Worm (Caenorhabditis elegans) whole organism, L4 larva: ENCODE measurements around the gene T02H6.3.

Source experiments
- D1046.2 ChIP-seq: fragments of 200-800 bp; sonication (Bioruptor generic); IDR thresholded peaks from 2 replicates; pipeline ENCODE4 v1.3.6; 2022; ENCODE audit warnings: missing genetic modification characterization, missing compliant biosample characterization
- F26F4.8 ChIP-seq: fragments of 200-800 bp; sonication (Bioruptor generic); conservative IDR thresholded peaks from 2 replicates; pipeline ENCODE4 v1.3.6; 2022; ENCODE audit warnings: missing genetic modification characterization, missing compliant biosample characterization
- F44E2.7 ChIP-seq: fragments of 200-800 bp; sonication (Bioruptor generic); IDR thresholded peaks from 2 replicates; pipeline ENCODE4 v2.1.2; 2022; ENCODE audit warnings: missing genetic modification characterization, missing compliant biosample characterization
- T26A8.4 ChIP-seq: fragments of 200-800 bp; sonication (Bioruptor generic); IDR thresholded peaks from 2 replicates; pipeline ENCODE4 v1.3.6; 2022; ENCODE audit warnings: missing genetic modification characterization, missing compliant biosample characterization
- Y105C5A.15 ChIP-seq: fragments of 200-800 bp; sonication (Bioruptor generic); IDR thresholded peaks from 2 replicates; pipeline ENCODE4 v1.3.6; 2022; ENCODE audit warnings: missing genetic modification characterization, missing compliant biosample characterization
- Y48G9A.11 ChIP-seq: fragments of 200-800 bp; sonication (Bioruptor generic); IDR thresholded peaks from 2 replicates; pipeline ENCODE4 v1.3.6; 2022; ENCODE audit warnings: missing genetic modification reagents, missing genetic modification characterization, missing compliant biosample characterization
- Y75B8A.6 ChIP-seq: fragments of 200-800 bp; sonication (Bioruptor generic); IDR thresholded peaks from 2 replicates; pipeline ENCODE4 v1.3.6; 2022; ENCODE audit warnings: missing genetic modification reagents, missing genetic modification characterization, missing compliant biosample characterization
- ama-1 ChIP-seq: fragments of 150-350 bp; optimal IDR thresholded peaks from 2 replicates; lab custom pipeline; 2014; ENCODE audit warnings: inconsistent platforms, mixed read lengths
- arid-1 ChIP-seq: fragments of 200-800 bp; sonication (Bioruptor generic); conservative IDR thresholded peaks from 2 replicates; pipeline ENCODE4 v1.3.6; 2022; ENCODE audit warnings: missing genetic modification reagents, missing genetic modification characterization, missing compliant biosample characterization
- ceh-44 ChIP-seq: fragments of 200-800 bp; sonication (Bioruptor generic); IDR thresholded peaks from 2 replicates; pipeline ENCODE4 v1.3.6; 2022; ENCODE audit warnings: missing genetic modification reagents, missing genetic modification characterization, missing compliant biosample characterization
- dmd-6 ChIP-seq: fragments of 200-800 bp; sonication (Bioruptor generic); IDR thresholded peaks from 2 replicates; pipeline ENCODE4 v1.3.6; 2022; ENCODE audit warnings: missing genetic modification reagents, missing genetic modification characterization, missing compliant biosample characterization
- dmd-8 ChIP-seq: fragments of 200-800 bp; sonication (Bioruptor generic); IDR thresholded peaks from 2 replicates; pipeline ENCODE4 v1.3.6; 2022; ENCODE audit warnings: missing genetic modification characterization, missing compliant biosample characterization
- egl-27 ChIP-seq: sonication (generic microtip); optimal IDR thresholded peaks from 3 replicates; lab custom pipeline; 2017; ENCODE audit warnings: missing biosample characterization, missing genetic modification reagents, missing genetic modification characterization
- egl-43 ChIP-seq: fragments of 200-800 bp; sonication (Bioruptor generic); IDR thresholded peaks from 2 replicates; pipeline ENCODE4 v1.3.6; 2022; ENCODE audit warnings: missing genetic modification reagents, missing genetic modification characterization, missing compliant biosample characterization
- fos-1 ChIP-seq: fragments of 150-350 bp; optimal IDR thresholded peaks from 2 replicates; lab custom pipeline; 2014; ENCODE audit warnings: missing biosample characterization, missing genetic modification characterization
- hmg-1.1 ChIP-seq: fragments of 200-800 bp; sonication (Bioruptor generic); IDR thresholded peaks from 2 replicates; pipeline ENCODE4 v1.3.6; 2022; ENCODE audit warnings: missing genetic modification reagents, missing genetic modification characterization, missing compliant biosample characterization
- jun-1 ChIP-seq: fragments of 150-350 bp; optimal IDR thresholded peaks from 2 replicates; lab custom pipeline; 2014; ENCODE audit warnings: missing biosample characterization, missing genetic modification reagents, missing genetic modification characterization
- lim-7 ChIP-seq: fragments of 200-800 bp; sonication (Bioruptor generic); IDR thresholded peaks from 2 replicates; pipeline ENCODE4 v1.3.6; 2022; ENCODE audit warnings: missing genetic modification characterization, missing compliant biosample characterization
- lin-29 ChIP-seq: fragments of 200-800 bp; sonication (Bioruptor generic); IDR thresholded peaks from 2 replicates; pipeline ENCODE4 v1.3.6; 2022; ENCODE audit warnings: missing genetic modification reagents, missing genetic modification characterization, missing compliant biosample characterization
- madf-5 ChIP-seq, 2 experiments: fragments of 200-800 bp; sonication (Bioruptor generic); IDR thresholded peaks; 2 replicates each; pipeline ENCODE4 v1.3.6; 2022; ENCODE audit warnings: missing compliant biosample characterization in 2 of 2, missing genetic modification characterization in 2 of 2
- madf-9 ChIP-seq: fragments of 200-800 bp; sonication (Bioruptor generic); conservative IDR thresholded peaks from 2 replicates; pipeline ENCODE4 v1.3.6; 2022; ENCODE audit warnings: missing genetic modification reagents, missing genetic modification characterization, missing compliant biosample characterization
- mdt-29 ChIP-seq: fragments of 200-800 bp; sonication (Bioruptor generic); IDR thresholded peaks from 2 replicates; pipeline ENCODE4 v1.3.6; 2022; ENCODE audit warnings: missing genetic modification reagents, missing genetic modification characterization, missing compliant biosample characterization
- mxl-2 ChIP-seq: fragments of 200-800 bp; sonication (Bioruptor generic); conservative IDR thresholded peaks from 2 replicates; pipeline ENCODE4 v1.3.6; 2022; ENCODE audit warnings: missing genetic modification reagents, missing genetic modification characterization, missing compliant biosample characterization
- nhr-11 ChIP-seq: fragments of 150-350 bp; optimal IDR thresholded peaks from 2 replicates; lab custom pipeline; 2014; ENCODE audit warnings: missing biosample characterization, missing genetic modification characterization
- nhr-237 ChIP-seq: sonication (generic microtip); optimal IDR thresholded peaks from 2 replicates; lab custom pipeline; 2017; ENCODE audit warnings: missing biosample characterization, missing genetic modification characterization
- nhr-28 ChIP-seq: fragments of 150-350 bp; optimal IDR thresholded peaks from 2 replicates; lab custom pipeline; 2014; ENCODE audit warnings: missing biosample characterization, missing genetic modification characterization
- nhr-41 ChIP-seq: fragments of 200-800 bp; sonication (Bioruptor generic); IDR thresholded peaks from 2 replicates; pipeline ENCODE4 v1.3.6; 2022; ENCODE audit warnings: missing genetic modification reagents, missing genetic modification characterization, missing compliant biosample characterization
- nhr-42 ChIP-seq: fragments of 200-800 bp; sonication (Bioruptor generic); IDR thresholded peaks from 2 replicates; pipeline ENCODE4 v1.3.6; 2022; ENCODE audit warnings: missing genetic modification characterization, missing compliant biosample characterization
- saeg-2 ChIP-seq: fragments of 200-800 bp; sonication (Bioruptor generic); IDR thresholded peaks from 2 replicates; pipeline ENCODE4 v1.3.6; 2022; ENCODE audit warnings: missing genetic modification reagents, missing genetic modification characterization, missing compliant biosample characterization
- set-16 ChIP-seq: fragments of 200-800 bp; sonication (Bioruptor generic); IDR thresholded peaks from 2 replicates; pipeline ENCODE4 v1.3.6; 2022; ENCODE audit warnings: missing genetic modification reagents, missing genetic modification characterization, missing compliant biosample characterization
- skn-1 ChIP-seq: fragments of 150-350 bp; optimal IDR thresholded peaks from 2 replicates; lab custom pipeline; 2014; ENCODE audit warnings: missing biosample characterization, missing genetic modification characterization
- snpc-1.2 ChIP-seq: fragments of 200-800 bp; sonication (Bioruptor generic); IDR thresholded peaks from 2 replicates; pipeline ENCODE4 v1.3.6; 2022; ENCODE audit warnings: missing genetic modification reagents, missing genetic modification characterization, missing compliant biosample characterization
- spr-3 ChIP-seq: fragments of 200-800 bp; sonication (Bioruptor generic); optimal IDR thresholded peaks from 2 replicates; lab custom pipeline; 2018; ENCODE audit warnings: mild to moderate bottlenecking, missing genetic modification characterization, missing compliant biosample characterization
- tag-97 ChIP-seq: fragments of 200-800 bp; sonication (Bioruptor generic); IDR thresholded peaks from 2 replicates; pipeline ENCODE4 v1.3.6; 2022; ENCODE audit warnings: missing genetic modification characterization, missing compliant biosample characterization
- tra-1 ChIP-seq: fragments of 200-800 bp; sonication (Bioruptor generic); IDR thresholded peaks from 2 replicates; pipeline ENCODE4 v1.3.6; 2022; ENCODE audit warnings: missing genetic modification reagents, missing genetic modification characterization, missing compliant biosample characterization
- zfp-3 ChIP-seq: fragments of 200-800 bp; sonication (Bioruptor generic); conservative IDR thresholded peaks from 2 replicates; pipeline ENCODE4 v1.3.6; 2022; ENCODE audit warnings: missing genetic modification reagents, missing genetic modification characterization, missing compliant biosample characterization

Gene T02H6.3

DNA sequence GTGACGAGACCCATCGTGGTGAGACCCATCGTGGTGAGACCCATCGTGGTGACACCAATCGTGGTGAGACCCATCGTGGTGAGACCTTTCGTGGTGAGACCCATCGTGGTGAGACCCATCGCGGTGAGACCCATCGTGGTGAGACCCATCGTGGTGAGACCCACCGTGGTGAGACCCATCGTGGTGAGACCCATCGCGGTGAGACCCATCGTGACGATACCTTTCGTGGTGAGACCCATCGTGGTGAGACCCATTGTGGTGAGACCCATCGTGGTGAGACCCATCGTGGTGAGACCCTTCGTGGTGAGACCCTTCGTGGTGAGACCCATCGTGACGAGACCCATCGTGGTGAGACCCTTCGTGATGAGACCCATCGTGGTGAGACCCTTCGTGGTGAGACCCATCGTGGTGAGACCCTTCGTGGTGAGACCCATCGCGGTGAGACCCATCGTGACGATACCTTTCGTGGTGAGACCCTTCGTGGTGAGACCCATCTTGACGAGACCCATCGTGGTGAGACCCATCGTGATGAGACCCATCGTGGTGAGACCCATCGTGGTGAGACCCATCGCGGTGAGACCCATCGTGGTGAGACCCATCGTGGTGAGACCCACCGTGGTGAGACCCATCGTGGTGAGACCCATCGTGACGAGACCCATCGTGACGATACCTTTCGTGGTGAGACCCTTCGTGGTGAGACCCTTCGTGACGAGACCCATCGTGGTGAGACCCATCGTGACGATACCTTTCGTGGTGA lies 5.3 kb downstream of the T02H6.3 start:
- TF ChIP-seq snpc-1.2 (GFP tag; lab: Robert Waterston, UW) (0 out of 2 replicates have a peak, but pooled peaks have one; percentile 36), T26A8.4 (peak; percentile 53; the same call in 1 of the 2 replicates), F26F4.8 (GFP tag; lab: Robert Waterston, UW) (peak; percentile 85; the same call in 1 of the 2 replicates), ceh-44 (peak; percentile 63; the same call in 1 of the 2 replicates), Y48G9A.11 (GFP tag; lab: Robert Waterston, UW) (peak; percentile 17; the same call in 1 of the 2 replicates), zfp-3 (GFP tag; lab: Robert Waterston, UW) (0 out of 2 replicates have a peak, but pooled peaks have one; percentile 20), madf-9 (GFP tag; lab: Robert Waterston, UW) (peak; percentile 69), mxl-2 (GFP tag; lab: Robert Waterston, UW) (peak; percentile 50; the same call in 1 of the 2 replicates), madf-5 (GFP tag; IDR thresholded peaks at IDR 0.05; lab: Robert Waterston, UW) (peak; percentile 81 to 89; a peak in 3 of 4 replicates), set-16 (GFP tag; lab: Robert Waterston, UW) (peak; percentile 91), F44E2.7 (GFP tag; lab: Robert Waterston, UW) (peak; percentile 83), egl-43 (peak; percentile 75), Y75B8A.6 (GFP tag; lab: Robert Waterston, UW) (peak; percentile 59; the same call in 1 of the 2 replicates), nhr-42 (GFP tag; lab: Robert Waterston, UW) (peak; percentile 64; the same call in 1 of the 2 replicates), lim-7 (GFP tag; lab: Robert Waterston, UW) (peak; percentile 87), tra-1 (GFP tag; lab: Robert Waterston, UW) (0 out of 2 replicates have a peak, but pooled peaks have one; percentile 7), D1046.2 (GFP tag; lab: Robert Waterston, UW) (peak; percentile 77; the same call in 1 of the 2 replicates), arid-1 (GFP tag; lab: Robert Waterston, UW) (peak; percentile 54; the same call in 1 of the 2 replicates), mdt-29 (GFP tag; lab: Robert Waterston, UW) (peak; percentile 55; the same call in 1 of the 2 replicates), dmd-8 (GFP tag; lab: Robert Waterston, UW) (peak; percentile 73; the same call in 1 of the 2 replicates), Y105C5A.15 (GFP tag; lab: Robert Waterston, UW) (peak; percentile 77; the same call in 1 of the 2 replicates), dmd-6 (peak; percentile 16; the same call in 1 of the 2 replicates)

DNA sequence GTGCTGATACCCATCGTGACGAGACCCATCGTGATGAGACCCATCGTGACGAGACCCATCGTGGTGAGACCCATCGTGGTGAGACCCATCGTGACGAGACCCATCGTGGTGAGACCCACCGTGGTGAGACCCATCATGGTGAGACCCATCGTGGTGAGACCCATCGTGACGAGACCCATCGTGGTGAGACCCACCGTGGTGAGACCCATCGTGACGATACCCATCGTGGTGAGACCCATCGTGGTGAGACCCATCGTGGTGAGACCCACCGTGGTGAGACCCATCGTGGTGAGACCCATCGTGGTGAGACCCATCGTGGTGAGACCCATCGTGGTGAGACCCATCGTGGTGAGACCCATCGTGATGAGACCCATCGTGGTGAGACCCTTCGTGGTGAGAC lies 6.8 kb downstream of the T02H6.3 start:
- peak; percentile 44; the same call in 1 of the 2 replicates for TF ChIP-seq dmd-8 (GFP tag; lab: Robert Waterston, UW)
- TF ChIP-seq set-16 (GFP tag; lab: Robert Waterston, UW) = peak; percentile 73
- 0 out of 2 replicates have a peak, but pooled peaks have one; percentile 12 for TF ChIP-seq D1046.2 (GFP tag; lab: Robert Waterston, UW)
- 0 out of 2 replicates have a peak, but pooled peaks have one; percentile 13 for TF ChIP-seq ceh-44
- peak; percentile 42; the same call in 1 of the 2 replicates for TF ChIP-seq lim-7 (GFP tag; lab: Robert Waterston, UW)
- 0 out of 2 replicates have a peak, but pooled peaks have one; percentile 33 for TF ChIP-seq saeg-2 (GFP tag; lab: Robert Waterston, UW)
- TF ChIP-seq egl-43 = peak; percentile 59; the same call in 1 of the 2 replicates

- TF ChIP-seq tag-97 (no peak), set-16 (GFP tag; lab: Robert Waterston, UW) (no peak; the same call in 1 of the 2 replicates), hmg-1.1 (GFP tag; lab: Robert Waterston, UW) (no peak), nhr-11 (no peak), fos-1 (tag; lab: Kevin White, UChicago) (no peak), nhr-237 (no peak), dmd-6 (no peak), lin-29 (GFP tag; lab: Robert Waterston, UW) (no peak), zfp-3 (GFP tag; lab: Robert Waterston, UW) (no peak), nhr-28 (tag; lab: Kevin White, UChicago) (no peak), spr-3 (GFP tag; lab: Kevin White, UChicago) (no peak), F44E2.7 (GFP tag; lab: Robert Waterston, UW) (no peak), saeg-2 (GFP tag; lab: Robert Waterston, UW) (no peak), jun-1 (no peak), skn-1 (no peak), ama-1 (lab: Kevin White, UChicago) (no peak), nhr-41 (GFP tag; lab: Robert Waterston, UW) (no peak), egl-27 (tag; lab: Kevin White, UChicago) (no peak), dmd-8 (GFP tag; lab: Robert Waterston, UW) (no peak)
Measured at ce11 chrII:701025-701370, 9.3 kb downstream of the T02H6.3 start, which contains the start of gene T02H6.11. Gene T02H6.11 (minus strand): TSS chrII:701125.
